Worm (Caenorhabditis elegans): Measurements from ENCODE around the gene F28B4.1.

The F28B4.1 gene

ce11 chrX:3209523-3209922 lies 4.6 kb downstream of the F28B4.1 start, which contains the start of gene F28B4.4:
Gene F28B4.4, minus strand, starts transcription at chrX:3209623.
- TF ChIP-seq ceh-16 (tag; optimal IDR thresholded peaks at IDR 0.05): no peak
- no peak for TF ChIP-seq mab-5 (tag; optimal IDR thresholded peaks at IDR 0.05)
- no peak for TF ChIP-seq unc-39 (tag; optimal IDR thresholded peaks at IDR 0.05)
- TF ChIP-seq elt-1 (tag; optimal IDR thresholded peaks at IDR 0.05): no peak
- TF ChIP-seq mbf-1 (tag; optimal IDR thresholded peaks at IDR 0.05): no peak
- no peak for TF ChIP-seq blmp-1 (tag; optimal IDR thresholded peaks at IDR 0.05; ENCODE audit: insufficient read depth)
- TF ChIP-seq nhr-10 (tag; optimal IDR thresholded peaks at IDR 0.05): no peak
- TF ChIP-seq nhr-25 (tag; optimal IDR thresholded peaks at IDR 0.05): no peak
- TF ChIP-seq alr-1 (tag; optimal IDR thresholded peaks at IDR 0.05): no peak
- TF ChIP-seq nhr-6 (tag; optimal IDR thresholded peaks at IDR 0.05): no peak
- no peak for TF ChIP-seq peb-1 (tag; optimal IDR thresholded peaks at IDR 0.05)
- TF ChIP-seq nhr-129 (tag; optimal IDR thresholded peaks at IDR 0.05): no peak

- TF ChIP-seq unc-62 (GFP tag; optimal IDR thresholded peaks at IDR 0.05): no peak
Observed at ce11 chrX:3216698-3217097, 11.8 kb downstream of the F28B4.1 start.

- TF ChIP-seq nhr-11 (tag; optimal IDR thresholded peaks at IDR 0.05) (no peak), blmp-1 (tag; optimal IDR thresholded peaks at IDR 0.05; ENCODE audit: insufficient read depth) (peak; percentile 6), crh-2 (tag; optimal IDR thresholded peaks at IDR 0.05) (peak; percentile 14)
Observed at ce11 chrX:3218040-3218795, 13.3 kb downstream of the F28B4.1 start.

ce11 chrX:3220267-3220666 lies 15.4 kb downstream of the F28B4.1 start, which contains the start of gene rgl-1:
Gene rgl-1, minus strand, starts transcription at chrX:3220367.
- TF ChIP-seq ceh-16 (tag; optimal IDR thresholded peaks at IDR 0.05) (no peak), nhr-10 (tag; optimal IDR thresholded peaks at IDR 0.05) (no peak), ZK546.5 (tag; optimal IDR thresholded peaks at IDR 0.05) (no peak), skn-1 (tag; optimal IDR thresholded peaks at IDR 0.05) (no peak), nhr-11 (tag; optimal IDR thresholded peaks at IDR 0.05) (no peak)

ce11 chrX:3223135-3223534 lies 18.3 kb downstream of the F28B4.1 start:
- TF ChIP-seq nhr-129 (tag; optimal IDR thresholded peaks at IDR 0.05) (no peak), aly-2 (tag; optimal IDR thresholded peaks at IDR 0.05) (no peak), unc-39 (tag; optimal IDR thresholded peaks at IDR 0.05) (no peak), ama-1 (optimal IDR thresholded peaks at IDR 0.05) (no peak), sma-3 (GFP tag; optimal IDR thresholded peaks at IDR 0.05) (no peak), skn-1 (tag; optimal IDR thresholded peaks at IDR 0.05) (no peak), gmeb-1 (tag; optimal IDR thresholded peaks at IDR 0.05) (no peak), C34F6.9 (tag; optimal IDR thresholded peaks at IDR 0.05) (no peak), nhr-10 (tag; optimal IDR thresholded peaks at IDR 0.05) (no peak), nhr-21 (tag; optimal IDR thresholded peaks at IDR 0.05) (no peak), lin-39 (tag; optimal IDR thresholded peaks at IDR 0.05) (no peak), nhr-23 (tag; optimal IDR thresholded peaks at IDR 0.05) (no peak), nhr-6 (tag; optimal IDR thresholded peaks at IDR 0.05) (no peak), ceh-82 (tag; optimal IDR thresholded peaks at IDR 0.05) (no peak), dmd-4 (tag; optimal IDR thresholded peaks at IDR 0.05) (no peak), lsy-2 (tag; optimal IDR thresholded peaks at IDR 0.05) (no peak), nhr-237 (tag; optimal IDR thresholded peaks at IDR 0.05) (no peak), mab-5 (tag; optimal IDR thresholded peaks at IDR 0.05) (no peak)

ce11 chrX:3226348-3227229 lies 21.7 kb downstream of the F28B4.1 start:
- TF ChIP-seq F13H6.1 (tag; optimal IDR thresholded peaks at IDR 0.05) (peak; percentile 28), sma-9 (GFP tag; optimal IDR thresholded peaks at IDR 0.05) (no peak), sma-9 (tag; optimal IDR thresholded peaks at IDR 0.05) (no peak), nhr-11 (tag; optimal IDR thresholded peaks at IDR 0.05) (no peak)

Data from whole organism, L2 larva.